Worm (Caenorhabditis elegans): ENCODE data around the gene Y32F6A.5.

Gene Y32F6A.5

ce11 chrV:10441135-10442024, 12.0 kb downstream of the Y32F6A.5 start, which contains the start of gene pap-1 (continued):
- TF ChIP-seq T20F7.1 (GFP tag; optimal IDR thresholded peaks at IDR 0.05) (no peak), lin-38 (GFP tag; IDR thresholded peaks at IDR 0.05) (peak; percentile 20; the same call in 1 of the 2 replicates), vab-7 (GFP tag; IDR thresholded peaks at IDR 0.05) (no peak), unc-130 (GFP tag; optimal IDR thresholded peaks at IDR 0.05) (peak; percentile 6), hlh-30 (tag; optimal IDR thresholded peaks at IDR 0.05; ENCODE audit: insufficient read depth) (peak; percentile 95), lin-13 (GFP tag; optimal IDR thresholded peaks at IDR 0.05) (no peak), mdl-1 (tag; optimal IDR thresholded peaks at IDR 0.05) (peak in 1 of 2 experiments; percentile 67), mxl-3 (GFP tag; optimal IDR thresholded peaks at IDR 0.05) (peak; percentile 28), zfp-2 (tag; optimal IDR thresholded peaks at IDR 0.05) (no peak), gei-8 (GFP tag; optimal IDR thresholded peaks at IDR 0.05) (no peak), mep-1 (tag; optimal IDR thresholded peaks at IDR 0.05) (no peak), spr-3 (GFP tag; optimal IDR thresholded peaks at IDR 0.05) (no peak)

- TF ChIP-seq unc-130 (GFP tag; optimal IDR thresholded peaks at IDR 0.05) (no peak), T26A8.4 (GFP tag; IDR thresholded peaks at IDR 0.05) (no peak), lin-13 (GFP tag; optimal IDR thresholded peaks at IDR 0.05) (no peak), hmg-1.1 (GFP tag; IDR thresholded peaks at IDR 0.05) (no peak), T20F7.1 (GFP tag; optimal IDR thresholded peaks at IDR 0.05) (no peak), mxl-3 (GFP tag; optimal IDR thresholded peaks at IDR 0.05) (no peak), dmd-9 (GFP tag; IDR thresholded peaks at IDR 0.05) (no peak), ceh-32 (tag; optimal IDR thresholded peaks at IDR 0.05; ENCODE audit: poor library complexity) (no peak), spr-3 (GFP tag; optimal IDR thresholded peaks at IDR 0.05) (no peak), ceh-62 (tag; optimal IDR thresholded peaks at IDR 0.05) (no peak), zfp-3 (GFP tag; conservative IDR thresholded peaks at IDR 0.05) (no peak), pqm-1 (tag; optimal IDR thresholded peaks at IDR 0.05) (no peak), ceh-44 (GFP tag; IDR thresholded peaks at IDR 0.05) (no peak), tra-1 (GFP tag; IDR thresholded peaks at IDR 0.05) (no peak), lin-15B (tag; optimal IDR thresholded peaks at IDR 0.05) (no peak), nhr-42 (GFP tag; IDR thresholded peaks at IDR 0.05) (no peak), ztf-7 (tag; optimal IDR thresholded peaks at IDR 0.05) (no peak)
These were observed 12.7 kb downstream of the Y32F6A.5 start, which contains the start of gene snf-10 for ce11 chrV:10440723-10441122. snf-10 (minus strand) TSS chrV:10440823.

- no peak for TF ChIP-seq mdl-1 (tag; optimal IDR thresholded peaks at IDR 0.05)
- TF ChIP-seq aha-1 (tag), result no peak
- no peak for TF ChIP-seq ZK337.2 (GFP tag; IDR thresholded peaks at IDR 0.05)
- no peak for TF ChIP-seq lir-3 (tag; optimal IDR thresholded peaks at IDR 0.05)
- TF ChIP-seq mdt-29 (GFP tag; IDR thresholded peaks at IDR 0.05), result no peak
- no peak for TF ChIP-seq cey-2 (tag; optimal IDR thresholded peaks at IDR 0.05; ENCODE audit: borderline replicate concordance, insufficient read depth)
- TF ChIP-seq saeg-2 (GFP tag; IDR thresholded peaks at IDR 0.05), result no peak
- no peak for TF ChIP-seq tra-1 (GFP tag; IDR thresholded peaks at IDR 0.05)
- TF ChIP-seq ama-1 (optimal IDR thresholded peaks at IDR 0.05), result no peak
- no peak for TF ChIP-seq T26A8.4 (GFP tag; IDR thresholded peaks at IDR 0.05)
- TF ChIP-seq spr-1 (tag; optimal IDR thresholded peaks at IDR 0.05), result no peak
- no peak for TF ChIP-seq unc-39 (tag; optimal IDR thresholded peaks at IDR 0.05)
- no peak for TF ChIP-seq mxl-2 (GFP tag; conservative IDR thresholded peaks at IDR 0.05)
- no peak for TF ChIP-seq F26F4.8 (GFP tag; conservative IDR thresholded peaks at IDR 0.05)
- TF ChIP-seq nhr-111 (GFP tag; optimal IDR thresholded peaks at IDR 0.05), result no peak
- TF ChIP-seq ces-1 (GFP tag; optimal IDR thresholded peaks at IDR 0.05), result no peak
These were observed 16.8 kb downstream of the Y32F6A.5 start, which contains the start of gene set-22 for ce11 chrV:10436612-10437011. set-22 (plus strand) TSS chrV:10436912.
